Worm (Caenorhabditis elegans): ENCODE data around the gene grd-3.

ce11 chrIV:3428434-3428950 lies 11.0 kb upstream of the grd-3 start, which contains the start of the genes C04C3.9 and srz-60:
- TF ChIP-seq him-1 (tag; optimal IDR thresholded peaks at IDR 0.05): no peak
- TF ChIP-seq W03F9.2 (tag; optimal IDR thresholded peaks at IDR 0.05): no peak
